Worm (Caenorhabditis elegans) whole organism, L1 larva: ENCODE data around the gene W10D9.3.

Source experiments
- C04F5.9 ChIP-seq: sonication (generic microtip); optimal IDR thresholded peaks from 2 replicates; lab custom pipeline; 2016; ENCODE audit warnings: missing genetic modification characterization, missing compliant biosample characterization
- Y116A8C.19 ChIP-seq: sonication (generic microtip); optimal IDR thresholded peaks from 2 replicates; lab custom pipeline; 2016; ENCODE audit warnings: missing compliant biosample characterization, missing genetic modification characterization, borderline replicate concordance
- aha-1 ChIP-seq: fragments of 150-350 bp; optimal IDR thresholded peaks from 2 replicates; lab custom pipeline; 2014; ENCODE audit warnings: missing biosample characterization, missing genetic modification characterization
- alr-1 ChIP-seq: fragments of 200-800 bp; sonication (Bioruptor generic); optimal IDR thresholded peaks from 2 replicates; lab custom pipeline; 2018; ENCODE audit warnings: borderline replicate concordance, mild to moderate bottlenecking, missing genetic modification characterization, missing compliant biosample characterization
- aly-2 ChIP-seq: fragments of 150-350 bp; optimal IDR thresholded peaks from 2 replicates; lab custom pipeline; 2014; ENCODE audit warnings: missing biosample characterization, missing genetic modification characterization
- ama-1 ChIP-seq: fragments of 150-350 bp; optimal IDR thresholded peaks from 2 replicates; lab custom pipeline; 2014
- ceh-8 ChIP-seq: fragments of 200-800 bp; sonication (Bioruptor generic); optimal IDR thresholded peaks from 2 replicates; lab custom pipeline; 2018; ENCODE audit warnings: mild to moderate bottlenecking, missing genetic modification characterization, moderate library complexity, missing compliant biosample characterization
- ceh-82 ChIP-seq, 3 experiments: fragments of 150-350 bp in 1 of 3; sonication (generic microtip) in 2 of 3; optimal IDR thresholded peaks; 2 replicates each; lab custom pipeline; 2014 to 2017; ENCODE audit warnings: missing biosample characterization in 3 of 3, missing genetic modification characterization in 3 of 3
- ceh-88 ChIP-seq: fragments of 200-800 bp; sonication (Bioruptor generic); IDR thresholded peaks from 2 replicates; pipeline ENCODE4 v1.3.6; 2022; ENCODE audit warnings: missing genetic modification characterization, missing compliant biosample characterization
- ces-1 ChIP-seq: fragments of 150-350 bp; optimal IDR thresholded peaks from 2 replicates; lab custom pipeline; 2014; ENCODE audit warnings: missing biosample characterization, missing genetic modification reagents, missing genetic modification characterization
- efl-1 ChIP-seq, 4 experiments: fragments of 150-350 bp; optimal IDR thresholded peaks in 3 of 4; peaks in 1 of 4; 1 replicate in 1 of 4; 2 replicates in 3 of 4; lab custom pipeline; 2014; ENCODE audit warnings: missing biosample characterization in 2 of 4, missing genetic modification characterization in 2 of 4, missing genetic modification reagents in 2 of 4
- efl-3 ChIP-seq: fragments of 200-800 bp; sonication (Bioruptor generic); optimal IDR thresholded peaks from 2 replicates; lab custom pipeline; 2018; ENCODE audit warnings: mild to moderate bottlenecking, missing genetic modification characterization, missing compliant biosample characterization
- egl-27 ChIP-seq, 2 experiments: fragments of 150-350 bp in 1 of 2; sonication (generic microtip); optimal IDR thresholded peaks; 3 replicates each; lab custom pipeline; 2017 to 2018; ENCODE audit warnings: missing biosample characterization in 2 of 2, missing genetic modification characterization in 2 of 2, missing genetic modification reagents in 2 of 2
- elt-3 ChIP-seq, 6 experiments: fragments of 150-350 bp in 1 of 6; sonication (generic microtip); optimal IDR thresholded peaks; 2 replicates each; lab custom pipeline; 2017 to 2018; ENCODE audit warnings: missing biosample characterization in 6 of 6, missing genetic modification characterization in 6 of 6, inconsistent platforms in 1 of 6
- fkh-8 ChIP-seq: sonication (generic microtip); optimal IDR thresholded peaks from 2 replicates; lab custom pipeline; 2016; ENCODE audit warnings: mild to moderate bottlenecking, missing genetic modification characterization, missing compliant biosample characterization
- grh-1 ChIP-seq: fragments of 200-800 bp; sonication (Bioruptor generic); IDR thresholded peaks from 2 replicates; pipeline ENCODE4 v1.3.6; 2022; ENCODE audit warnings: missing genetic modification reagents, missing genetic modification characterization, missing compliant biosample characterization
- hlh-17 ChIP-seq: fragments of 200-800 bp; sonication (Bioruptor generic); optimal IDR thresholded peaks from 2 replicates; lab custom pipeline; 2018; ENCODE audit warnings: missing genetic modification characterization, mild to moderate bottlenecking, missing compliant biosample characterization, moderate library complexity, borderline replicate concordance
- hlh-4 ChIP-seq: sonication (generic microtip); optimal IDR thresholded peaks from 2 replicates; lab custom pipeline; 2016; ENCODE audit warnings: mild to moderate bottlenecking, missing genetic modification characterization, missing compliant biosample characterization
- irx-1 ChIP-seq: sonication (generic microtip); optimal IDR thresholded peaks from 2 replicates; lab custom pipeline; 2016; ENCODE audit warnings: missing genetic modification characterization, missing compliant biosample characterization
- isw-1 ChIP-seq: fragments of 200-800 bp; sonication (Bioruptor generic); IDR thresholded peaks from 2 replicates; pipeline ENCODE4 v1.3.6; 2022; ENCODE audit warnings: missing genetic modification characterization, missing compliant biosample characterization
- jun-1 ChIP-seq: fragments of 150-350 bp; optimal IDR thresholded peaks from 2 replicates; lab custom pipeline; 2014; ENCODE audit warnings: missing biosample characterization, missing genetic modification reagents, missing genetic modification characterization
- lin-14 ChIP-seq: fragments of 200-800 bp; sonication (Bioruptor generic); optimal IDR thresholded peaks from 2 replicates; lab custom pipeline; 2018; ENCODE audit warnings: mild to moderate bottlenecking, missing genetic modification characterization, moderate library complexity, missing compliant biosample characterization
- lin-15B ChIP-seq: fragments of 150-350 bp; sonication (generic microtip); optimal IDR thresholded peaks from 3 replicates; lab custom pipeline; 2014; ENCODE audit warnings: missing biosample characterization, missing genetic modification characterization
- lin-35 ChIP-seq, 2 experiments: fragments of 150-350 bp; optimal IDR thresholded peaks; 2 replicates each; lab custom pipeline; 2014; ENCODE audit warnings: missing biosample characterization in 2 of 2, missing genetic modification characterization in 2 of 2, missing genetic modification reagents in 2 of 2
- lsy-2 ChIP-seq, 2 experiments: fragments of 150-350 bp; optimal IDR thresholded peaks; 2 replicates each; lab custom pipeline; 2014; ENCODE audit warnings: missing biosample characterization in 2 of 2, missing genetic modification characterization in 2 of 2
- mab-9 ChIP-seq: fragments of 200-800 bp; sonication (Bioruptor generic); IDR thresholded peaks from 2 replicates; pipeline ENCODE4 v1.3.6; 2022; ENCODE audit warnings: missing genetic modification reagents, missing genetic modification characterization, missing compliant biosample characterization
- mef-2 ChIP-seq: fragments of 150-350 bp; optimal IDR thresholded peaks from 2 replicates; lab custom pipeline; 2014; ENCODE audit warnings: missing biosample characterization, missing genetic modification characterization
- mep-1 ChIP-seq: fragments of 150-350 bp; optimal IDR thresholded peaks from 2 replicates; lab custom pipeline; 2014; ENCODE audit warnings: missing biosample characterization, missing genetic modification characterization
- nhr-11 ChIP-seq: fragments of 150-350 bp; optimal IDR thresholded peaks from 2 replicates; lab custom pipeline; 2014; ENCODE audit warnings: missing biosample characterization, missing genetic modification characterization
- nhr-20 ChIP-seq: sonication (generic microtip); optimal IDR thresholded peaks from 2 replicates; lab custom pipeline; 2016; ENCODE audit warnings: mild to moderate bottlenecking, missing genetic modification characterization, missing compliant biosample characterization
- nhr-237 ChIP-seq: fragments of 150-350 bp; optimal IDR thresholded peaks from 2 replicates; lab custom pipeline; 2014; ENCODE audit warnings: missing biosample characterization, missing genetic modification characterization
- nhr-71 ChIP-seq: sonication (generic microtip); optimal IDR thresholded peaks from 2 replicates; lab custom pipeline; 2016; ENCODE audit warnings: mild to moderate bottlenecking, missing genetic modification characterization, moderate library complexity, missing compliant biosample characterization
- nhr-76 ChIP-seq: sonication (generic microtip); optimal IDR thresholded peaks from 2 replicates; lab custom pipeline; 2017; ENCODE audit warnings: missing biosample characterization, missing genetic modification characterization
- nhr-77 ChIP-seq: fragments of 150-350 bp; optimal IDR thresholded peaks from 2 replicates; lab custom pipeline; 2014; ENCODE audit warnings: missing biosample characterization, missing genetic modification characterization
- nhr-84 ChIP-seq: sonication (generic microtip); optimal IDR thresholded peaks from 2 replicates; lab custom pipeline; 2017; ENCODE audit warnings: missing biosample characterization, missing genetic modification characterization
- pag-3 ChIP-seq: sonication (generic microtip); optimal IDR thresholded peaks from 2 replicates; lab custom pipeline; 2017; ENCODE audit warnings: missing genetic modification characterization, mild to moderate bottlenecking, missing compliant biosample characterization, antibody characterized with exemption, borderline replicate concordance; ENCODE audit not compliant: insufficient read depth
- pqm-1 ChIP-seq: sonication (generic microtip); optimal IDR thresholded peaks from 3 replicates; lab custom pipeline; 2017; ENCODE audit warnings: missing biosample characterization, missing genetic modification characterization
- skn-1 ChIP-seq: fragments of 150-350 bp; optimal IDR thresholded peaks from 2 replicates; lab custom pipeline; 2014; ENCODE audit warnings: missing biosample characterization, missing genetic modification characterization
- snpc-4 ChIP-seq: fragments of 150-350 bp; optimal IDR thresholded peaks from 2 replicates; lab custom pipeline; 2014; ENCODE audit warnings: missing biosample characterization, missing genetic modification characterization
- snu-23 ChIP-seq: sonication (generic microtip); optimal IDR thresholded peaks from 2 replicates; lab custom pipeline; 2016; ENCODE audit warnings: missing genetic modification characterization, missing compliant biosample characterization
- sox-4 ChIP-seq: sonication (generic microtip); optimal IDR thresholded peaks from 2 replicates; lab custom pipeline; 2016; ENCODE audit warnings: missing genetic modification characterization, missing compliant biosample characterization
- sptf-1 ChIP-seq: fragments of 150-350 bp; optimal IDR thresholded peaks from 2 replicates; lab custom pipeline; 2014; ENCODE audit warnings: missing biosample characterization, missing genetic modification characterization
- sup-37 ChIP-seq: fragments of 200-800 bp; sonication (Bioruptor generic); optimal IDR thresholded peaks from 2 replicates; lab custom pipeline; 2018; ENCODE audit warnings: mild to moderate bottlenecking, missing genetic modification characterization, missing compliant biosample characterization
- tbx-2 ChIP-seq: sonication (generic microtip); optimal IDR thresholded peaks from 2 replicates; lab custom pipeline; 2016; ENCODE audit warnings: missing genetic modification characterization, missing compliant biosample characterization
- tlp-1 ChIP-seq: fragments of 150-350 bp; optimal IDR thresholded peaks from 2 replicates; lab custom pipeline; 2014; ENCODE audit warnings: missing biosample characterization, missing genetic modification characterization
- unc-130 ChIP-seq: fragments of 150-350 bp; optimal IDR thresholded peaks from 2 replicates; lab custom pipeline; 2017; ENCODE audit warnings: missing biosample characterization, missing genetic modification characterization, inconsistent platforms
- unc-30 ChIP-seq: sonication (generic microtip); optimal IDR thresholded peaks from 2 replicates; lab custom pipeline; 2017; ENCODE audit warnings: missing biosample characterization, missing genetic modification characterization
- unc-98 ChIP-seq: fragments of 200-800 bp; sonication (Bioruptor generic); IDR thresholded peaks from 2 replicates; pipeline ENCODE4 v1.3.6; 2022; ENCODE audit warnings: missing genetic modification characterization, missing compliant biosample characterization
- vab-15 ChIP-seq: sonication (generic microtip); optimal IDR thresholded peaks from 2 replicates; lab custom pipeline; 2017; ENCODE audit warnings: missing genotype, mild to moderate bottlenecking, missing genetic modification characterization, missing compliant biosample characterization
- zip-4 ChIP-seq: fragments of 200-800 bp; sonication (Bioruptor generic); optimal IDR thresholded peaks from 2 replicates; lab custom pipeline; 2018; ENCODE audit warnings: mild to moderate bottlenecking, missing genetic modification characterization, moderate library complexity, missing compliant biosample characterization

The W10D9.3 gene

ce11 chrII:484328-484916 is 23.7 kb upstream of the W10D9.3 start, which contains the start of the genes gldi-1 and prp-21 (continued):
- no peak for TF ChIP-seq nhr-77
- no peak for TF ChIP-seq ceh-8
- no peak for TF ChIP-seq elt-3 (tag; optimal IDR thresholded peaks at IDR 0.05; lab: Kevin White, UChicago)
- TF ChIP-seq ama-1: no peak
- TF ChIP-seq grh-1: no peak
- TF ChIP-seq nhr-20 (tag; lab: Kevin White, UChicago): peak; percentile 34
- peak; percentile 31 to 42 for TF ChIP-seq efl-1 (optimal IDR thresholded peaks at IDR 0.05; lab: Kevin White, UChicago)
- peak; percentile 54 to 87 for TF ChIP-seq efl-1 (GFP tag; optimal IDR thresholded peaks at IDR 0.05 in 1 of 2; lab: Kevin White, UChicago)
- no peak for TF ChIP-seq vab-15
- TF ChIP-seq fkh-8 (tag; lab: Kevin White, UChicago): peak; percentile 45

ce11 chrII:475890-476420 is 15.2 kb upstream of the W10D9.3 start, which contains the start of gene nsun-1:
Gene nsun-1, minus strand, starts transcription at chrII:475940.
- no peak for TF ChIP-seq efl-3 (GFP tag; lab: Kevin White, UChicago)
- TF ChIP-seq jun-1 (tag; lab: Kevin White, UChicago): no peak
- no peak for TF ChIP-seq ceh-8
- TF ChIP-seq mef-2: no peak
- TF ChIP-seq nhr-84 (tag; lab: Kevin White, UChicago): no peak
- peak; percentile 39; the same call in 1 of the 2 replicates for TF ChIP-seq unc-98
- TF ChIP-seq skn-1 (tag; lab: Kevin White, UChicago): peak; percentile 60
- no peak for TF ChIP-seq unc-30 (tag; lab: Kevin White, UChicago)
- TF ChIP-seq lsy-2 (tag; optimal IDR thresholded peaks at IDR 0.05; lab: Kevin White, UChicago): peak; percentile 27 to 66
- peak; percentile 52 for TF ChIP-seq snu-23 (GFP tag; lab: Kevin White, UChicago)
- no peak for TF ChIP-seq lin-14 (GFP tag; lab: Kevin White, UChicago)
- TF ChIP-seq mab-9 (GFP tag; lab: Robert Waterston, UW): no peak
- no peak for TF ChIP-seq hlh-4
- TF ChIP-seq nhr-77: no peak
- TF ChIP-seq nhr-237: no peak
- peak; percentile 62 to 63 for TF ChIP-seq lin-35 (GFP tag; optimal IDR thresholded peaks at IDR 0.05; lab: Kevin White, UChicago)
- TF ChIP-seq tlp-1 (tag; lab: Kevin White, UChicago): no peak
- TF ChIP-seq nhr-71 (tag; lab: Kevin White, UChicago): no peak
- no peak for TF ChIP-seq Y116A8C.19 (tag; lab: Kevin White, UChicago)
- TF ChIP-seq nhr-76 (tag; lab: Kevin White, UChicago): no peak
- no peak for TF ChIP-seq zip-4 (GFP tag; lab: Kevin White, UChicago)
- no peak for TF ChIP-seq ces-1 (GFP tag; lab: Kevin White, UChicago)
- peak; percentile 71 for TF ChIP-seq lin-15B (tag; lab: Kevin White, UChicago)
- no peak for TF ChIP-seq aha-1
- no peak for TF ChIP-seq ceh-88 (GFP tag; lab: Robert Waterston, UW)
- peak; percentile 52 for TF ChIP-seq mep-1 (tag; lab: Kevin White, UChicago)
- TF ChIP-seq ama-1: no peak
- peak; percentile 46 for TF ChIP-seq isw-1 (GFP tag; lab: Robert Waterston, UW)
- no peak for TF ChIP-seq unc-130
- TF ChIP-seq snpc-4 (tag; lab: Kevin White, UChicago): no peak
- TF ChIP-seq aly-2: no peak
- TF ChIP-seq tbx-2 (tag; lab: Kevin White, UChicago): peak; percentile 64
- 0 out of 2 replicates have a peak, but pooled peaks have one; percentile 12 for TF ChIP-seq grh-1
- no peak for TF ChIP-seq sox-4 (tag; lab: Kevin White, UChicago)
- peak; percentile 0 for TF ChIP-seq C04F5.9
- peak; percentile 1 to 83 (median 42) for TF ChIP-seq ceh-82 (tag; optimal IDR thresholded peaks at IDR 0.05; lab: Kevin White, UChicago)
- TF ChIP-seq pqm-1 (tag; lab: Kevin White, UChicago): no peak
- TF ChIP-seq hlh-17 (GFP tag; lab: Kevin White, UChicago): no peak
- peak; percentile 42 for TF ChIP-seq irx-1 (tag; lab: Kevin White, UChicago)
- no peak for TF ChIP-seq sptf-1 (tag; lab: Kevin White, UChicago)
- no peak for TF ChIP-seq sup-37 (GFP tag; lab: Kevin White, UChicago)
- TF ChIP-seq alr-1: no peak
- TF ChIP-seq pag-3 (tag; lab: Kevin White, UChicago): no peak
- TF ChIP-seq nhr-11: no peak
- TF ChIP-seq egl-27 (tag; optimal IDR thresholded peaks at IDR 0.05; lab: Kevin White, UChicago): no peak
